Worm (Caenorhabditis elegans) whole organism, midembryonic: ENCODE results near the gene C31H2.3.

Experiments
- T22C8.4 ChIP-seq: fragments of 200-800 bp; sonication (Bioruptor generic); IDR thresholded peaks from 2 replicates; pipeline ENCODE4 v1.3.6; 2022; ENCODE audit warnings: missing genetic modification characterization, missing compliant biosample characterization
- cog-1 ChIP-seq: sonication (generic microtip); optimal IDR thresholded peaks from 2 replicates; lab custom pipeline; 2016; ENCODE audit warnings: missing genetic modification characterization, missing compliant biosample characterization
- flt-1 ChIP-seq: fragments of 200-800 bp; sonication (Bioruptor generic); IDR thresholded peaks from 2 replicates; pipeline ENCODE4 v1.3.6; 2022; ENCODE audit warnings: missing genetic modification characterization, missing compliant biosample characterization
- klf-2 ChIP-seq: fragments of 200-800 bp; sonication (Bioruptor generic); conservative IDR thresholded peaks from 2 replicates; pipeline ENCODE4 v1.3.6; 2022; ENCODE audit warnings: missing genetic modification reagents, missing genetic modification characterization, missing compliant biosample characterization
- med-1 ChIP-seq: sonication (generic microtip); optimal IDR thresholded peaks from 2 replicates; lab custom pipeline; 2017; ENCODE audit warnings: missing genetic modification characterization, mild to moderate bottlenecking, missing compliant biosample characterization, antibody characterized with exemption, missing genetic modification reagents; ENCODE audit not compliant: insufficient read depth
- ref-1 ChIP-seq: fragments of 200-800 bp; sonication (Bioruptor generic); conservative IDR thresholded peaks from 2 replicates; pipeline ENCODE4 v1.3.6; 2022; ENCODE audit warnings: missing genetic modification reagents, missing genetic modification characterization, missing compliant biosample characterization
- tab-1 ChIP-seq: fragments of 200-800 bp; sonication (Bioruptor generic); IDR thresholded peaks from 2 replicates; pipeline ENCODE4 v1.3.6; 2022; ENCODE audit warnings: missing genetic modification characterization, missing compliant biosample characterization
- ztf-23 ChIP-seq: fragments of 200-800 bp; sonication (Bioruptor generic); IDR thresholded peaks from 2 replicates; pipeline ENCODE4 v1.3.6; 2022; ENCODE audit warnings: missing genetic modification reagents, missing genetic modification characterization, missing compliant biosample characterization
- ztf-29 ChIP-seq: fragments of 200-800 bp; sonication (Bioruptor generic); IDR thresholded peaks from 2 replicates; pipeline ENCODE4 v1.3.6; 2022; ENCODE audit warnings: missing genetic modification reagents, missing genetic modification characterization, missing compliant biosample characterization

C31H2.3 gene

ce11 chrX:5188977-5189376 lies 34.8 kb upstream of the C31H2.3 start, which contains the start of gene zig-6:
Gene zig-6 (minus strand): TSS chrX:5189077.
- TF ChIP-seq klf-2 = no peak

DNA sequence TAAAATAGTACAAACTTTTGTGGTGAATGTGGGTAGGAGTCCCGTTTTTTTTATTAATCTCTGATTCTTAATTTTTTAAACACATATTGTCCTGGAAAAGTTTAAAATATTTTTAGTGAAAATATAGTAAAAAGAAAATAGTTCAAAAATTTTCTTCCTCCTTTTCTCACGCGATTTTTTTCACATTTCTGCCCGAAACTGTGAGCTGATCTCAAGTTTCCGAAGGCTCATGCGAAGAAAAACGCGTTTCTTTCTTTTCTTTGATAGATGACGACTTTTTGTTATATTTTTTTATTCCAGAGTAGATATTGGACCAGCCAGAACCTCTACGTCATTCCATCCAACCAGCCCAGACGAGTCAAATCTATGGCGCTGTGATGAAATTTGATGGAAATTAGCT lies 29.8 kb upstream of the C31H2.3 start, which contains the start of gene T03G11.9:
T03G11.9 (plus strand) TSS at position 301 of the 400 bp plus-strand sequence.
- TF ChIP-seq flt-1 = no peak
- TF ChIP-seq cog-1 (tag; lab: Kevin White, UChicago) = no peak
- TF ChIP-seq T22C8.4 (GFP tag; lab: Robert Waterston, UW) = no peak

- no peak for TF ChIP-seq ztf-23 (GFP tag; lab: Robert Waterston, UW)
- TF ChIP-seq ref-1 (GFP tag; lab: Robert Waterston, UW) = no peak
- no peak for TF ChIP-seq T22C8.4 (GFP tag; lab: Robert Waterston, UW)
- no peak for TF ChIP-seq klf-2
- TF ChIP-seq med-1 (GFP tag; lab: Kevin White, UChicago) = no peak
- no peak for TF ChIP-seq flt-1
- TF ChIP-seq tab-1 (GFP tag; lab: Robert Waterston, UW) = no peak
- no peak for TF ChIP-seq cog-1 (tag; lab: Kevin White, UChicago)
- no peak for TF ChIP-seq ztf-29 (GFP tag; lab: Robert Waterston, UW)
Observed at ce11 chrX:5179874-5180273, 25.7 kb upstream of the C31H2.3 start, which contains the start of gene sru-48. Gene sru-48 (plus strand): TSS chrX:5180174.

DNA sequence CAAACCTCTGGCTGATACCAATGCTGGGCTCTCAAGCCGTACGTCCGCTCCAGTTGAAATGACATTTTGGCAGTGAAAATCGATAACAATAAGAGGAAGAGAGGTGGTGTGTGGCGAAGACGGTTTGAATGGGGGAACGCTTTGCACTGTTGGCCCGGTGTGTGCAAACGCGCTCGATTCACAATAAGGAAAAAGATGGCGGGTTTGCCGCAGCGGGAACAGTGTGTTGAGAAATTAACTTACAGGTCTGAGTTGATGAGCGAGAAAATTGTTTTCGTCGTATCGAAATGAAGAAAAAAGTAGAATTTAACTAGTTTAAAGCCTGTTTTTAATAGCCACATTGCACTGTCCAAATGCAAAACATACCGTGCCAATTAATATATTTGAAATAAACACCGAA lies 24.9 kb upstream of the C31H2.3 start, which contains the start of gene metl-9:
metl-9 (minus strand) TSS at position 101 of the 400 bp plus-strand sequence.
- TF ChIP-seq tab-1 (GFP tag; lab: Robert Waterston, UW) (no peak), med-1 (GFP tag; lab: Kevin White, UChicago) (no peak), cog-1 (tag; lab: Kevin White, UChicago) (no peak), ztf-29 (GFP tag; lab: Robert Waterston, UW) (no peak), klf-2 (no peak), ztf-23 (GFP tag; lab: Robert Waterston, UW) (no peak), flt-1 (no peak), T22C8.4 (GFP tag; lab: Robert Waterston, UW) (no peak), ref-1 (GFP tag; lab: Robert Waterston, UW) (no peak)

DNA sequence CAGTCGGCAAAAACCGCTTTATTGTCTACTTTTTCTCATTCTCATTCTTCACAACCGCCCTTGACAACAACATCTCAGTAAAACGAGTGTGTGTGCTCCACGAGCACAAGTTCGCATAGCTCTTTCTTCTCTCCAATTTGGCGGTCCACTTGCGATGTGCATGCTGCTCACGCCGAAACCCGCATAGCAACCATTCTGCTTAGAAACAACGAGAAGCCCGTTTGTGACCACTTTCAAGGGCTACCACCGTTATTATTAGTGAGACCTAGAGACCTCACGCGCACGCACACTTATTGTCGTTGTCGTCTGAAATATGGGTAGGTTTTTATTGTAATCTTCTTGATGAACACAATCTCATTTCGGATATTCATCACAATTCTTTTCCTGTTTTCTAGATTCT lies 20.1 kb upstream of the C31H2.3 start, which contains the start of gene zchc-1A:
zchc-1A (plus strand) TSS at position 114 of the 400 bp plus-strand sequence.
- no peak for TF ChIP-seq med-1 (GFP tag; lab: Kevin White, UChicago)
- TF ChIP-seq ztf-23 (GFP tag; lab: Robert Waterston, UW) = no peak
- no peak for TF ChIP-seq ztf-29 (GFP tag; lab: Robert Waterston, UW)
- no peak for TF ChIP-seq flt-1
- no peak for TF ChIP-seq tab-1 (GFP tag; lab: Robert Waterston, UW)

- TF ChIP-seq tab-1 (GFP tag; lab: Robert Waterston, UW) = no peak
Observed at ce11 chrX:5171085-5171484, 16.9 kb upstream of the C31H2.3 start, which contains the start of gene T03G11.10. Gene T03G11.10 (minus strand): TSS chrX:5171185.

DNA sequence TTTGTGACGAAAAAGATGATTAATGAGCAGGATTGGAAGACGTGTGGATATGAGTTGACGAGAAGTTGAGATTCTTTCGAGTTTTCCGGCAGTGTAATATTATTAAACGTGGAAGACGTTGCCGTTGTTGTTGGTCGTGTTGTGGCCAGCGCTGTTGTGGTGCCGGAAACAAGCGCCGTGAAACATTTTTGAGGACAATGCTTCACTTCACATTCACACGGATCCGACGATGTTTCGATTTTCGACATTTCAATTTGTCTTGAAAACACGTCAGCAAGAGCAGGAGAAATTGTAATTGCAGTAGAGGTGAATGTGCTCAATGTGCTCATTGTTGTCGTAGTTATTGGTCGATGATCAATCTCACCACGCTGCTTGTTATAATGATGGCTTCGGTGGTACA lies 14.6 kb upstream of the C31H2.3 start:
- TF ChIP-seq cog-1 (tag; lab: Kevin White, UChicago) = no peak
- TF ChIP-seq flt-1 = no peak
- TF ChIP-seq klf-2 = no peak
- no peak for TF ChIP-seq tab-1 (GFP tag; lab: Robert Waterston, UW)
- TF ChIP-seq T22C8.4 (GFP tag; lab: Robert Waterston, UW) = no peak
- no peak for TF ChIP-seq ztf-23 (GFP tag; lab: Robert Waterston, UW)
- no peak for TF ChIP-seq ztf-29 (GFP tag; lab: Robert Waterston, UW)
- no peak for TF ChIP-seq ref-1 (GFP tag; lab: Robert Waterston, UW)
- no peak for TF ChIP-seq med-1 (GFP tag; lab: Kevin White, UChicago)

ce11 chrX:5165037-5165436 lies 10.9 kb upstream of the C31H2.3 start, which contains the start of gene mans-3:
Gene mans-3 (plus strand): TSS chrX:5165395.
- TF ChIP-seq klf-2 = peak; percentile 33; the same call in 1 of the 2 replicates
- TF ChIP-seq ztf-29 (GFP tag; lab: Robert Waterston, UW) = 0 out of 2 replicates have a peak, but pooled peaks have one; percentile 44
- TF ChIP-seq ref-1 (GFP tag; lab: Robert Waterston, UW) = 0 out of 2 replicates have a peak, but pooled peaks have one; percentile 51
- peak; percentile 84 for TF ChIP-seq ztf-23 (GFP tag; lab: Robert Waterston, UW)
- peak; percentile 75 for TF ChIP-seq flt-1
- TF ChIP-seq tab-1 (GFP tag; lab: Robert Waterston, UW) = no peak
- TF ChIP-seq T22C8.4 (GFP tag; lab: Robert Waterston, UW) = no peak
- peak; percentile 82 for TF ChIP-seq cog-1 (tag; lab: Kevin White, UChicago)
- no peak for TF ChIP-seq med-1 (GFP tag; lab: Kevin White, UChicago)

DNA sequence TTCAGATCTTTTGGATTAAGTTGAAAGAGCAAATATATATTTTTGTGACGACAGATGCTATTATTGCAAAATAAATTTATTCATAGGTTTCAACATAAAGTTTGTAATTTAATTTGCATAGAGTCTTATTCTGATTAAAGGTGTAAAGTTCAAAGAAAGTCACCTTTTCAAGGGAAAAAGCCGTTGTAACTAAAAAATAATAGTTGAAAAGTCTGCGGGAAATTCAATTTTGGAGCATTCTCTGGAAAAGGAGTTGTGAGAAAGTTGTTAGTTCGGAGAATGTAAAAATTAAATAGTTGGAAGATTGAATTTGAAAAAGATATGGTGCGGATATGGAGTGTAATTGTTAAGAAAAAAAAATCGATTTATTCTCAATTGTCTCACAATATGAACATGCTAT lies 9.9 kb upstream of the C31H2.3 start:
- no peak for TF ChIP-seq T22C8.4 (GFP tag; lab: Robert Waterston, UW)
- no peak for TF ChIP-seq ztf-29 (GFP tag; lab: Robert Waterston, UW)
- TF ChIP-seq flt-1 = no peak

DNA sequence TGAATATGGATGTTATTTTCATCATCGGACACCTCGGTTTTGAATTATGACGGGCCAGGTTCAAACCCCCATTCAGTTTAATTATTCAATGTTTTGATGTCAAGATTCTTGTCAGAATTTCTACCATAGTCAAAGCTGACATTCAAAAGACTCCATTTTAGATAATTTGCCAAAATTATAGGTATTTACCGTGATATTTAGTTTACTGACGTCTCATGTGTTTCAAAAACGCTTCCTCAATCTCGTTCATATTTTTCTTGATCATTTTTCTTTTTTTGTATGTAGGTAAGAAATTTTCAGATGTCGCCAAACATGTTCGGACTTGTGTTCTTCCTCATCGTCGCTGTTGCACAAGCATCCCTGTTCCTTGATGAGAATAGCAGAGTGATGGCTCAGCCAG lies 8.6 kb upstream of the C31H2.3 start, which contains the start of gene EGAP5.1:
EGAP5.1 (plus strand) TSS at position 301 of the 400 bp plus-strand sequence.
- no peak for TF ChIP-seq tab-1 (GFP tag; lab: Robert Waterston, UW)
- TF ChIP-seq klf-2 = no peak
- no peak for TF ChIP-seq T22C8.4 (GFP tag; lab: Robert Waterston, UW)
- TF ChIP-seq ref-1 (GFP tag; lab: Robert Waterston, UW) = no peak
- TF ChIP-seq ztf-29 (GFP tag; lab: Robert Waterston, UW) = no peak
- no peak for TF ChIP-seq ztf-23 (GFP tag; lab: Robert Waterston, UW)
- no peak for TF ChIP-seq med-1 (GFP tag; lab: Kevin White, UChicago)
- no peak for TF ChIP-seq flt-1
- no peak for TF ChIP-seq cog-1 (tag; lab: Kevin White, UChicago)
